Worm (Caenorhabditis elegans) whole organism, young adult: ENCODE results near the gene sknr-1.

Experiments
- C17E4.6 ChIP-seq: fragments of 200-800 bp; sonication (Bioruptor generic); IDR thresholded peaks from 2 replicates; pipeline ENCODE4 v1.3.6; 2022; ENCODE audit warnings: missing genetic modification reagents, missing genetic modification characterization, missing compliant biosample characterization
- F22D6.2 ChIP-seq: sonication (generic microtip); optimal IDR thresholded peaks from 2 replicates; lab custom pipeline; 2016; ENCODE audit warnings: mild to moderate bottlenecking, missing genetic modification characterization, missing compliant biosample characterization
- K11D2.4 ChIP-seq: fragments of 200-800 bp; sonication (Bioruptor generic); IDR thresholded peaks from 2 replicates; pipeline ENCODE4 v1.3.6; 2022; ENCODE audit warnings: missing genetic modification reagents, missing genetic modification characterization, missing compliant biosample characterization
- T26A5.8 ChIP-seq: sonication (generic microtip); optimal IDR thresholded peaks from 2 replicates; lab custom pipeline; 2016; ENCODE audit warnings: missing genetic modification characterization, missing compliant biosample characterization
- Y56A3A.18 ChIP-seq: fragments of 200-800 bp; sonication (Bioruptor generic); IDR thresholded peaks from 2 replicates; pipeline ENCODE4 v1.3.6; 2022; ENCODE audit warnings: missing genetic modification reagents, missing genetic modification characterization, missing compliant biosample characterization
- Y67H2A.10 ChIP-seq: fragments of 200-800 bp; sonication (Bioruptor generic); conservative IDR thresholded peaks from 2 replicates; pipeline ENCODE4 v1.3.6; 2022; ENCODE audit warnings: missing genetic modification reagents, missing genetic modification characterization, missing compliant biosample characterization
- ama-1 ChIP-seq, 3 experiments: fragments of 150-350 bp in 1 of 3; sonication (generic microtip) in 2 of 3; optimal IDR thresholded peaks; 2 replicates each; lab custom pipeline; 2014 to 2018; ENCODE audit warnings: missing biosample characterization in 2 of 3, missing genetic modification characterization in 2 of 3, missing genetic modification reagents in 2 of 3
- dpff-1 ChIP-seq: sonication (generic microtip); optimal IDR thresholded peaks from 2 replicates; lab custom pipeline; 2017; ENCODE audit warnings: mild to moderate bottlenecking, missing genetic modification characterization, missing compliant biosample characterization
- dpl-1 ChIP-seq: fragments of 150-350 bp; optimal IDR thresholded peaks from 2 replicates; lab custom pipeline; 2014; ENCODE audit warnings: missing biosample characterization, missing genetic modification reagents, missing genetic modification characterization
- egl-18 ChIP-seq: fragments of 200-800 bp; sonication (Bioruptor generic); IDR thresholded peaks from 2 replicates; pipeline ENCODE4 v1.3.6; 2022; ENCODE audit warnings: missing genetic modification reagents, missing genetic modification characterization, missing compliant biosample characterization
- hsf-1 ChIP-seq: fragments of 200-800 bp; sonication (Bioruptor generic); IDR thresholded peaks from 2 replicates; pipeline ENCODE4 v1.3.6; 2022; ENCODE audit warnings: missing genetic modification reagents, missing genetic modification characterization, missing compliant biosample characterization
- lir-1 ChIP-seq: fragments of 200-800 bp; sonication (Bioruptor generic); conservative IDR thresholded peaks from 2 replicates; pipeline ENCODE4 v1.3.6; 2022; ENCODE audit warnings: missing genetic modification reagents, missing genetic modification characterization, missing compliant biosample characterization
- madf-3 ChIP-seq: fragments of 200-800 bp; sonication (Bioruptor generic); IDR thresholded peaks from 2 replicates; pipeline ENCODE4 v1.3.6; 2022; ENCODE audit warnings: missing genetic modification reagents, missing genetic modification characterization, missing compliant biosample characterization
- nhr-120 ChIP-seq: fragments of 200-800 bp; sonication (Bioruptor generic); IDR thresholded peaks from 2 replicates; pipeline ENCODE4 v1.3.6; 2022; ENCODE audit warnings: missing genetic modification characterization, missing compliant biosample characterization
- nhr-80 ChIP-seq: sonication (generic microtip); optimal IDR thresholded peaks from 2 replicates; lab custom pipeline; 2016; ENCODE audit warnings: missing genetic modification characterization, missing compliant biosample characterization
- rec-8 ChIP-seq, 2 experiments: sonication (generic microtip); optimal IDR thresholded peaks; 2 replicates each; lab custom pipeline; 2016; ENCODE audit warnings: mild to moderate bottlenecking in 2 of 2, missing genetic modification characterization in 2 of 2, missing genetic modification reagents in 2 of 2, missing genotype in 2 of 2, missing biosample characterization in 1 of 2, missing compliant biosample characterization in 1 of 2, moderate library complexity in 1 of 2
- repo-1 ChIP-seq: sonication (generic microtip); optimal IDR thresholded peaks from 2 replicates; lab custom pipeline; 2017; ENCODE audit warnings: mild to moderate bottlenecking, missing genetic modification characterization, missing compliant biosample characterization
- zfh-2 ChIP-seq: fragments of 200-800 bp; sonication (Bioruptor generic); conservative IDR thresholded peaks from 2 replicates; pipeline ENCODE4 v1.3.6; 2022; ENCODE audit warnings: missing genetic modification reagents, missing genetic modification characterization, missing compliant biosample characterization
- zim-3 ChIP-seq: sonication (generic microtip); optimal IDR thresholded peaks from 2 replicates; lab custom pipeline; 2017; ENCODE audit warnings: mild to moderate bottlenecking, missing genetic modification characterization, moderate library complexity, missing compliant biosample characterization

The sknr-1 gene

DNA sequence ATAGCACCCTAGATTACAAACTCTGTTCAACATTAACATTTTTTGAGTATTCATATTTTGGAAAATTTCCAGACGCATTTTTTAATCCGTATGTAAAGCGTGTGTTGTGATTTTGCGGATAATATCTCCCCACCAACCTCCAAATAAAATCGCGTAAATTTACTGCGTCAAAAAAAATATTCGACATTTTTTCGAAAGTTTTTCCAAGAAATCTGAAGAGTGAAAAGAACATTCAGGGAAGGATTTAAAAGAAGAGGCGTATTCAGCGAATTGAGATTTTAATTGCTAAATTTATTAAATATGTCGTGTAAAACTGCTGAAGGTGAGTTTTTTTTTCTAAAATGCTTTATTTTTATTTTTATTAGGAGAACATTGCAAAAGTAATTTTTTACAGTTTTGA, 51.4 kb downstream of the sknr-1 start, which contains the start of gene nhr-290 (continued):
- TF ChIP-seq dpl-1 (GFP tag; lab: Kevin White, UChicago) (no peak), lir-1 (no peak), zfh-2 (GFP tag; lab: Robert Waterston, UW) (no peak)
- TF ChIP-seq, all 124 proteins: peak for 0

- TF ChIP-seq T26A5.8 (tag; lab: Kevin White, UChicago) (no peak), egl-18 (GFP tag; lab: Robert Waterston, UW) (no peak), F22D6.2 (tag; lab: Kevin White, UChicago) (no peak), rec-8 (tag; optimal IDR thresholded peaks at IDR 0.05; lab: Kevin White, UChicago) (no peak), madf-3 (no peak), Y67H2A.10 (no peak), dpff-1 (tag; lab: Kevin White, UChicago) (no peak), repo-1 (tag; lab: Kevin White, UChicago) (no peak), nhr-120 (GFP tag; lab: Robert Waterston, UW) (no peak), zim-3 (no peak), ama-1 (optimal IDR thresholded peaks at IDR 0.05; lab: Kevin White, UChicago) (no peak), ama-1 (GFP tag; optimal IDR thresholded peaks at IDR 0.05; lab: Kevin White, UChicago) (no peak), Y56A3A.18 (GFP tag; lab: Robert Waterston, UW) (no peak), nhr-80 (tag; lab: Kevin White, UChicago) (no peak), C17E4.6 (GFP tag; lab: Robert Waterston, UW) (no peak), K11D2.4 (GFP tag; lab: Robert Waterston, UW) (no peak), hsf-1 (GFP tag; lab: Robert Waterston, UW) (no peak)
Observed at ce11 chrV:2573108-2573507, 52.2 kb downstream of the sknr-1 start, which contains the start of gene srj-20. TSS of gene srj-20 (minus strand) at chrV:2573208.
